Fruit fly (Drosophila melanogaster) Kc167 (cell line): ENCODE data around the gene mRpS31.

Experiments
- Myc ChIP-seq: fragments of >200 bp; optimal IDR thresholded peaks from 2 replicates; lab custom pipeline; 2017; ENCODE audit warnings: missing external identifiers
- Sin3A ChIP-seq: fragments of >200 bp; optimal IDR thresholded peaks from 2 replicates; lab custom pipeline; 2018; ENCODE audit warnings: missing external identifiers
- h ChIP-seq: fragments of >200 bp; optimal IDR thresholded peaks from 3 replicates; lab custom pipeline; 2018; ENCODE audit warnings: missing external identifiers
- insv ChIP-seq: fragments of >200 bp; optimal IDR thresholded peaks from 3 replicates; lab custom pipeline; 2018; ENCODE audit warnings: missing external identifiers
- psq ChIP-seq: fragments of >200 bp; optimal IDR thresholded peaks from 2 replicates; lab custom pipeline; 2017; ENCODE audit warnings: missing external identifiers
- ttk ChIP-seq: sonication (Bioruptor generic); optimal IDR thresholded peaks from 2 replicates; lab custom pipeline; 2017; ENCODE audit warnings: missing external identifiers

mRpS31 gene

dm6 chr3L:16045831-16046336, 40.9 kb downstream of the mRpS31 start:
- TF ChIP-seq Myc (lab: Kevin White, UChicago): no peak

DNA sequence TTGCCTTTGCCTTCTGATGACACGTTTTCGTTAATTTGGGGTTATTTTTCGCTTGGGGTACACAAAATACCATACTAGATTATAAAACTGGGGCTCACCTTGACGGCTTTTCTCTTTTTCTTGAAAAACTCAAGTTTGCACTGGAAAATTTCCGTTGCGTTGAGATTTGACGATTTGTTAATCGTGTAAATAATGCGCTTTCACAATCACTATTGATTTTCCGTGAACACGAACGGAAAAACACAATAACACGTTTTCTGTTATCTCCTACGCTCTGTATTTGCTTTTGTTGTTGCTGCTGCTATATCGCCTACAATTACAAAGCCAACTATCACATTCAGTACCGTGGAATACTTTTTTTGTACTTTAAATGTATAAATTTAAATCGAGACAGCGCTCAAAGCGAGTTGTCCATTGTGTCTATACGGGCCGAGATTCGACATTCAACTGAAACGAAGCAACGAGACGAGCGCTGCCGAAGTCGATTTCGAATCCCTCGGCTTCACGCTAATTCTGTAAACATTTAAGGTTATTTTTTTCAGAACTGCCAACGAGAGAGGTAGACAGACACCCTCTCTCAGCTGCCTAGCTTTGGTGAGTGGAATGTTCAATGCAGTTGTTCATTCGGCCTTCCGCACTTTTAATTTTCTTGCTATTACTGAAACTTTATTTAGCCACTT, 41.5 kb downstream of the mRpS31 start:
- no peak for TF ChIP-seq ttk (lab: Kevin White, UChicago)
- no peak for TF ChIP-seq Myc (lab: Kevin White, UChicago)
- TF ChIP-seq h (lab: Kevin White, UChicago): no peak
- no peak for TF ChIP-seq psq (lab: Kevin White, UChicago)
- no peak for TF ChIP-seq insv (lab: Kevin White, UChicago)
- no peak for TF ChIP-seq Sin3A

dm6 chr3L:16047105-16047504, 42.1 kb downstream of the mRpS31 start:
- no peak for TF ChIP-seq Sin3A
- no peak for TF ChIP-seq h (lab: Kevin White, UChicago)

- TF ChIP-seq Myc (lab: Kevin White, UChicago) (no peak), h (lab: Kevin White, UChicago) (no peak), psq (lab: Kevin White, UChicago) (no peak), ttk (lab: Kevin White, UChicago) (no peak), insv (lab: Kevin White, UChicago) (no peak), Sin3A (no peak)
These were observed 43.1 kb downstream of the mRpS31 start for dm6 chr3L:16048086-16048485.

DNA sequence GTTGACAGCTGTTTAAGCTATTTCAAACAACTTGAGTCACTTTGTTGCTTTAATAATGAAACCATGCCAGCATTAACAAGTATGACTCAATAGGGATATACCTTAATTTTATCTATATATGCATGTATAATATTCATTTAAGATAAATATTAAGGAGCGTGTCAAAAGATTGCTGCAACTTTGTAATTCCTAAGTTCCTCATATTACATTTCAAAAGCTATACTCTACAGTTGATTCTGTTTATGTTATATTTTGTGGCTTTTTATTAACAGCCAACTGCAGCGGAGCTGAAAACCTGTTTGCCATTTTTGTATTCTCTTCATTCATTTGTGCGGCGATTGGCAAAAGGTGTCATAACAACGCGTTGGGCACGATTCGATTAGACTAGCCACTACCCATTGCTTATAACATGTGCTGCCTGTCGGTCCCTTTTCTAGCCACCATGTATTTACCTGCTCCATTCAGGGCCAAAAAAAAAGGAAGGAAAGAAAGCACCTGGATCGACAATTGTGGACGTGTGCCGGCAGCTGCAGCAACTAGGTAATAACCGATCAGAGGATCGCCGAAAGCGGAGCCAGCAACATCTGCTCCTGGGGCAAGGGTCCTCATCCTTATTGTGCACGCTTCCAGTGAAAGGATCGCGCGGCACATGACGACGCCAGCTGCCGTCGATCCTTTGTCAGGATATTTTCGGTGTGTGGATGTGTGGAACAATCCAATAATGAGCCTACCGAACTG, 43.9 kb downstream of the mRpS31 start:
- no peak for TF ChIP-seq Myc (lab: Kevin White, UChicago)
- TF ChIP-seq h (lab: Kevin White, UChicago): no peak
- no peak for TF ChIP-seq ttk (lab: Kevin White, UChicago)
- TF ChIP-seq psq (lab: Kevin White, UChicago): no peak
- TF ChIP-seq insv (lab: Kevin White, UChicago): no peak
- no peak for TF ChIP-seq Sin3A

dm6 chr3L:16049955-16050886, 45.2 kb downstream of the mRpS31 start:
- TF ChIP-seq Sin3A (no peak), h (lab: Kevin White, UChicago) (no peak), insv (lab: Kevin White, UChicago) (no peak), ttk (lab: Kevin White, UChicago) (no peak), Myc (lab: Kevin White, UChicago) (no peak), psq (lab: Kevin White, UChicago) (no peak)

- TF ChIP-seq insv (lab: Kevin White, UChicago): no peak
- no peak for TF ChIP-seq ttk (lab: Kevin White, UChicago)
- TF ChIP-seq Sin3A: no peak
These were observed 45.9 kb downstream of the mRpS31 start, which contains the start of gene Diap1 for dm6 chr3L:16050887-16051258. TSS of gene Diap1 (minus strand) at chr3L:16051034.

- no peak for TF ChIP-seq ttk (lab: Kevin White, UChicago)
These were observed 46.7 kb downstream of the mRpS31 start, which contains the start of gene Mbs for dm6 chr3L:16051719-16052122. TSS of gene Mbs (plus strand) at chr3L:16051959.

DNA sequence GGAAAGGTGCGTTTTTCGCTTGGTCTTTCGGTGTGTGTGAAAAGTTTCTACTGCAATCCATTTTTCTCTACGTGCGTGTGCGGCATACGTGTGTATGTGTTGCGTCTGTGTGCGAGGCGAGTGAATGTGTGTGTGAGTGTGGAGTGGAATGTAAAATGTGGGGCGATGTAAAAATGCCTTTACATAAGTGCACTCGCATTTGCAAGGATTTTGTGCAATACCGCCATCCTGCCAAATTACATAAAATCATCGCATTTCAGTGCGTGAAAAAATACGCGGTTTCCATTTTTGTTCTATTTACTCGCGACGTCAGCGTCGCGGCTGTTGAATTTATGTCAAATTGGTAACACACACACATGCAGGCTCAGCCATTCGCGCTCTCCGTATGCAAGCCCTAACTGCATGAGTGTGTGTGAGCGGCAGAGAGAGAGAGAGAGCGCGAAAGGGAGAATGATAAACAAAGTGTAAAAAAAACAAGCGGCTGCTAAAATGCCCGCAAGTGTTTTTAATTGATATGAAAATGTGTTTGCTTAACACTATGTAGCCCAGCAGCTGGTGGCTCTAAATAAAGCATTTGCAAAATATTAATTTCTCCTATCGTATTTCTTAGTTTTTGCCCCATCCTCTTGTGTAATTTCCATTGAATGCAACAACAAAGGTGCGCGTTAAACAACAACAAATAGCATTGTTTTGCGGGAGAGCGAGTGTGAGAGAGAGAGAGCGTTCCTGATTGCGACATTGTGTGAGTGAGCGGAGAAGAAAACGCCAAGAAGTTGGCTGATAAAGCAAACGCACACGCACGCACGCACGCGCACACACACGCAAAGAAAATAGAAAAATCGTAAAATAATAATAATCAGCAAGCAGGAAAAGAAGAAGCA, 47.4 kb downstream of the mRpS31 start:
- no peak for TF ChIP-seq h (lab: Kevin White, UChicago)
- no peak for TF ChIP-seq Myc (lab: Kevin White, UChicago)
- no peak for TF ChIP-seq psq (lab: Kevin White, UChicago)
- TF ChIP-seq Sin3A: no peak
- TF ChIP-seq insv (lab: Kevin White, UChicago): no peak
- no peak for TF ChIP-seq ttk (lab: Kevin White, UChicago)

dm6 chr3L:16053026-16053556, 48.1 kb downstream of the mRpS31 start:
- no peak for TF ChIP-seq ttk (lab: Kevin White, UChicago)

DNA sequence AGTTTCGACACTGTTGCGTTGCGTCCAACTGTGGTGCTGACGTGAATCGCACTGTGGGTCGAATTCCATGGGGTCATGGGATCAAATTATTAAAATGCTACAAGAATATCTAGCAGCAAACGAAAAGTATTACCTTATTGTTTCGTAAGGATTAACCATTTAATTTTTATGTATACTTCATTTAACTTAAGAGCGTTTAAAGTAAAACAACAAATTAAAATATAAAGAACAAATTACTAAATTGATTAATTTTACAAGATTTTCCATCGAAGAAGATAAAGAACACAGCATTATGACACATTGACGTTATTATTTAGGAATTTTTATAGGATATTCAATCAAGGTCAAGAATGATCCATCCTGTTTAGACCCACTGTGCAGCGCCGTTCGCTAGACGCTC, 49.1 kb downstream of the mRpS31 start:
- no peak for TF ChIP-seq ttk (lab: Kevin White, UChicago)
- TF ChIP-seq Sin3A: no peak
- no peak for TF ChIP-seq psq (lab: Kevin White, UChicago)
- no peak for TF ChIP-seq insv (lab: Kevin White, UChicago)
- no peak for TF ChIP-seq h (lab: Kevin White, UChicago)
- TF ChIP-seq Myc (lab: Kevin White, UChicago): no peak
